Worm (Caenorhabditis elegans): Measurements from ENCODE around the gene C41C4.9.
A peak's percentile ranks its signal among the peaks of the same experiment; 100 is the strongest.

C41C4.9 gene

DNA sequence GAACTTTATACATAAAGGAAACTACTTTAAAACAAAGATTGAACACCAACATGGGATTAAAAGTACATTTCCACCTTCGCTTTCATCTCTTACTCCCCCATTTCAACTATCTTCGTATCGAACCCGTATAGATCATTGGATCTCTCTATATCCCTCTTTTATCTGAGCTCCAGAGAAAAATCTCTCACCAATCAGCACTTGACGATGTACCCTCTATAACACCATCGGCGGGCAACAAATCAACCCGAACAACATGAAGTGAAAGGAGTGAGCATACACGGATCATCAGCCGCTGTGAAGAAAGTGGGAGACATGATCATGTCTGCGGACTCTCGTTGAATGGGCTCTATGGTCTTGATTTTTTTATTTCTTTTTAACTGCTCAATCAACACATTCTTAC, 10.0 kb downstream of the C41C4.9 start:
- TF ChIP-seq R02D3.7 (tag; optimal IDR thresholded peaks at IDR 0.05) (no peak), aly-2 (tag; optimal IDR thresholded peaks at IDR 0.05) (no peak), egl-27 (tag; optimal IDR thresholded peaks at IDR 0.05) (no peak), sma-3 (GFP tag; optimal IDR thresholded peaks at IDR 0.05) (no peak), nhr-11 (tag; optimal IDR thresholded peaks at IDR 0.05) (no peak), dmd-4 (tag; optimal IDR thresholded peaks at IDR 0.05) (no peak), ZK546.5 (tag; optimal IDR thresholded peaks at IDR 0.05) (no peak), unc-62 (GFP tag; optimal IDR thresholded peaks at IDR 0.05) (no peak), lin-39 (tag; optimal IDR thresholded peaks at IDR 0.05) (no peak), fos-1 (tag; optimal IDR thresholded peaks at IDR 0.05) (no peak), C34F6.9 (tag; optimal IDR thresholded peaks at IDR 0.05) (no peak), nhr-129 (tag; optimal IDR thresholded peaks at IDR 0.05) (peak; percentile 24), ceh-16 (tag; optimal IDR thresholded peaks at IDR 0.05) (no peak), nhr-237 (tag; optimal IDR thresholded peaks at IDR 0.05) (no peak), snpc-4 (tag; optimal IDR thresholded peaks at IDR 0.05) (no peak), peb-1 (tag; optimal IDR thresholded peaks at IDR 0.05) (no peak), crh-2 (tag; optimal IDR thresholded peaks at IDR 0.05) (no peak), nhr-77 (tag; optimal IDR thresholded peaks at IDR 0.05) (no peak), nhr-10 (tag; optimal IDR thresholded peaks at IDR 0.05) (no peak), F13H6.1 (tag; optimal IDR thresholded peaks at IDR 0.05) (peak; percentile 1), unc-39 (tag; optimal IDR thresholded peaks at IDR 0.05) (no peak), nhr-23 (tag; optimal IDR thresholded peaks at IDR 0.05) (no peak), nhr-12 (tag; optimal IDR thresholded peaks at IDR 0.05) (no peak), nhr-21 (tag; optimal IDR thresholded peaks at IDR 0.05) (no peak), sma-9 (GFP tag; optimal IDR thresholded peaks at IDR 0.05) (peak; percentile 50), sma-9 (tag; optimal IDR thresholded peaks at IDR 0.05) (no peak), lin-13 (GFP tag; optimal IDR thresholded peaks at IDR 0.05) (no peak), ztf-1 (GFP tag; conservative IDR thresholded peaks at IDR 0.05) (no peak), ceh-82 (tag; optimal IDR thresholded peaks at IDR 0.05) (no peak), ztf-4 (tag; optimal IDR thresholded peaks at IDR 0.05) (no peak), mab-5 (tag; optimal IDR thresholded peaks at IDR 0.05) (no peak), blmp-1 (tag; optimal IDR thresholded peaks at IDR 0.05; ENCODE audit: insufficient read depth) (no peak), elt-1 (tag; optimal IDR thresholded peaks at IDR 0.05) (no peak), skn-1 (tag; optimal IDR thresholded peaks at IDR 0.05) (no peak), sem-4 (tag; optimal IDR thresholded peaks at IDR 0.05) (no peak), mdl-1 (tag; optimal IDR thresholded peaks at IDR 0.05) (no peak), lsy-2 (tag; optimal IDR thresholded peaks at IDR 0.05) (peak in 1 of 2 experiments; percentile 5)

DNA sequence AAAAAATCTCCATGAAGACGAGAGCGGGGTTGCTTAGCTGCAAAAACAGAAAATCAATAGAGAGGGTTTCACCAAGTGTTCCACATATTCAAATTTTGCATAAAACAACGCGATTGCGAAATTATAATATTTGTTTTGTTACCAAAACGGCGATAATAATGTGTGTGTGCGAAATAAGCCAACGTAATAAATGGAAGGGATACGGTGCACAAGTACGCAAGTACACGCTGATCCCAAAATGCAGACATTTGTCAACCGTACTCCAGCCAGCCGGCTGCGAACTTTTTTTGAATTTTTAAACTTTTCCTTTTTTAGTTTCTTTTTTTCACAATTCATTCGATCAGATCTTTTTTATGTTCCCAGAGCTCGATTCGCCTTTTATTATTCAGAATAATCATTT, 17.4 kb downstream of the C41C4.9 start, which contains the start of gene ire-1:
Gene ire-1, minus strand, starts transcription at position 44 of the 400 bp plus-strand sequence.
- TF ChIP-seq Y55F3AM.14 (GFP tag; optimal IDR thresholded peaks at IDR 0.05) = no peak
- TF ChIP-seq gmeb-1 (tag; optimal IDR thresholded peaks at IDR 0.05) = peak; percentile 49
- no peak for TF ChIP-seq unc-39 (tag; optimal IDR thresholded peaks at IDR 0.05)
- peak; percentile 94 for TF ChIP-seq unc-55 (GFP tag; optimal IDR thresholded peaks at IDR 0.05)
- TF ChIP-seq sem-4 (tag; optimal IDR thresholded peaks at IDR 0.05) = no peak
- TF ChIP-seq crh-2 (tag; optimal IDR thresholded peaks at IDR 0.05) = peak; percentile 84
- peak; percentile 76 for TF ChIP-seq nhr-129 (tag; optimal IDR thresholded peaks at IDR 0.05)
- TF ChIP-seq C34F6.9 (tag; optimal IDR thresholded peaks at IDR 0.05) = peak; percentile 71
- no peak for TF ChIP-seq elt-1 (tag; optimal IDR thresholded peaks at IDR 0.05)
- no peak for TF ChIP-seq nhr-25 (tag; optimal IDR thresholded peaks at IDR 0.05)
- TF ChIP-seq ZK546.5 (tag; optimal IDR thresholded peaks at IDR 0.05) = no peak
- TF ChIP-seq F13H6.1 (tag; optimal IDR thresholded peaks at IDR 0.05) = peak; percentile 32
- no peak for TF ChIP-seq mdl-1 (tag; optimal IDR thresholded peaks at IDR 0.05)
- no peak for TF ChIP-seq egl-27 (tag; optimal IDR thresholded peaks at IDR 0.05)
- TF ChIP-seq aly-2 (tag; optimal IDR thresholded peaks at IDR 0.05) = no peak
- TF ChIP-seq skn-1 (tag; optimal IDR thresholded peaks at IDR 0.05) = no peak
- peak; percentile 49 for TF ChIP-seq sma-9 (GFP tag; optimal IDR thresholded peaks at IDR 0.05)
- TF ChIP-seq sma-9 (tag; optimal IDR thresholded peaks at IDR 0.05) = no peak
- peak; percentile 69 for TF ChIP-seq lin-11 (tag; optimal IDR thresholded peaks at IDR 0.05)
- TF ChIP-seq alr-1 (tag; optimal IDR thresholded peaks at IDR 0.05) = no peak
- peak; percentile 40 for TF ChIP-seq snpc-4 (tag; optimal IDR thresholded peaks at IDR 0.05)
- TF ChIP-seq unc-62 (GFP tag; optimal IDR thresholded peaks at IDR 0.05) = no peak
- no peak for TF ChIP-seq zag-1 (tag; optimal IDR thresholded peaks at IDR 0.05)
- TF ChIP-seq blmp-1 (tag; optimal IDR thresholded peaks at IDR 0.05; ENCODE audit: insufficient read depth) = peak; percentile 9
- TF ChIP-seq fos-1 (tag; optimal IDR thresholded peaks at IDR 0.05) = peak; percentile 64
- peak; percentile 93 to 99 for TF ChIP-seq lsy-2 (tag; optimal IDR thresholded peaks at IDR 0.05)
- TF ChIP-seq lin-13 (GFP tag; optimal IDR thresholded peaks at IDR 0.05) = peak; percentile 47

Measured in whole organism, L2 larva.